Fruit fly (Drosophila melanogaster): ENCODE data around the gene Tango14.

Tango14 gene

DNA sequence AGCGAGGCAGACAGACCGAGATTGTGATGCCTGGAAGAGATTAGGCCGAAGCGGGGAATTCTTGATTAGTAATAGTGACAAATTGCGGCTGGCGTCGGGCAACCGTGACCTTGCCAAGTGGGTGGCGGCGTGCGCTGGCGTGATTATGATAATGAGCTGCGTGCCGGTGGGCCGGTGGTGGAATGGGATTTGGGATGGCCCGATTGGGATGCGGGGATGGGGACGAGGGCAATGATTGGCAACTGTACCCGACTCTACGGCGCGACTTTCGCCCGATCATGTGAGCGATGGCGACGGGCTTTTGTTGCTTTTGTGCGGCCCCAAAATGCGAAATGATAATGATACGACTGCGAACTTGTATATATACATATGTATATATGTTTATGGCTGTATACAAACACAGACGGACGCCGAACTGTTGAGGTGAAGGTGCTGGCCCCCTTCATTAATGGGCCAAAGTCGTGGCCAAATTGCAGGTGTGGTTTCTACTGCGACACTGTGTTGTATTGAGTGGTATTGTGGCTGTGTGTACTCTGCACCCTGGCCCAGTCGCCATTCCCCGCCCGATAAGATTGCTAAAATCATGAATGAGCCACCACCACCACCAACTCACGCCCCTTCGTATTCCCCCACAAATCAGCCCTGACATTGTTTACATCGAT is 41.7 kb upstream of the Tango14 start (continued):
- TF ChIP-seq CG17361 (GFP tag; IDR thresholded peaks at IDR 0.05) (no peak), B-H2 (GFP tag; optimal IDR thresholded peaks at IDR 0.05) (peak; percentile 18), fd3F (GFP tag; optimal IDR thresholded peaks at IDR 0.05) (no peak), corto (GFP tag; optimal IDR thresholded peaks at IDR 0.05) (no peak), kah (GFP tag; optimal IDR thresholded peaks at IDR 0.05) (no peak), CG4282 (GFP tag; optimal IDR thresholded peaks at IDR 0.05) (no peak), CG11247 (GFP tag; IDR thresholded peaks at IDR 0.05) (no peak), CG10565 (GFP tag; optimal IDR thresholded peaks at IDR 0.05) (no peak), fu2 (GFP tag; optimal IDR thresholded peaks at IDR 0.05) (no peak), sens (GFP tag) (peak; percentile 49), slbo (GFP tag; IDR thresholded peaks at IDR 0.05) (no peak), CG3281 (GFP tag; optimal IDR thresholded peaks at IDR 0.05) (peak; percentile 25), repo (GFP tag; optimal IDR thresholded peaks at IDR 0.05) (no peak), CG10543 (GFP tag; optimal IDR thresholded peaks at IDR 0.05) (peak; percentile 71), gro (GFP tag; optimal IDR thresholded peaks at IDR 0.05) (peak; percentile 6), CG17829 (tag; optimal IDR thresholded peaks at IDR 0.05) (no peak), CG14441 (GFP tag; IDR thresholded peaks at IDR 0.05) (no peak)

DNA sequence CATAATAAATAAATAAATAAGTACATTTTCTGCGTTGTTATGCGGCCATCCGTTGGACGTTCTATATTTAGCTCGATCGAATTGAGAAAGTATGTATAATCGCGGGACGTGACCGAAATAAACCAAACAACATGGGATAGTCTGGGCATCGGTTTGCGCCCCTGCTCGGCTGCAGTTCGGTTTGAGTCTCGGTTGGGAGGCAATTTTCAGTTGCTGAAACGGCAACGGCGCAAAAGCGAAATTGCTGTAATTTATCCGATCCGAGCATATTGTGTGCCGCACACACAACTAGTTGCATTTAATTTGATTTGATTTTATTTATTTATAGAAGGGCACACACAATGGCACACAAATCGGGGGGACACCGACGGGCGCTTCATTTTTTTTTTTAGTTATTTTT is 40.3 kb upstream of the Tango14 start:
- TF ChIP-seq CG9876 (GFP tag; optimal IDR thresholded peaks at IDR 0.05): no peak
- no peak for TF ChIP-seq CG13424 (tag; optimal IDR thresholded peaks at IDR 0.05)
- no peak for TF ChIP-seq gce (GFP tag; IDR thresholded peaks at IDR 0.05)
- TF ChIP-seq so (GFP tag; IDR thresholded peaks at IDR 0.05): peak; percentile 31; the same call in 1 of the 3 replicates
- TF ChIP-seq Dbx (GFP tag; IDR thresholded peaks at IDR 0.05): 0 out of 3 replicates have a peak, but pooled peaks have one; percentile 31
- TF ChIP-seq Pdp1 (GFP tag; optimal IDR thresholded peaks at IDR 0.05): peak in 1 of 2 experiments; percentile 32
- TF ChIP-seq E2f1 (GFP tag; IDR thresholded peaks at IDR 0.05): 0 out of 2 replicates have a peak, but pooled peaks have one; percentile 22
- TF ChIP-seq Max (GFP tag; optimal IDR thresholded peaks at IDR 0.05): peak; percentile 17
- no peak for TF ChIP-seq cato (GFP tag; optimal IDR thresholded peaks at IDR 0.05; ENCODE audit: borderline replicate concordance)
- peak; percentile 32 for TF ChIP-seq CG9727 (GFP tag; optimal IDR thresholded peaks at IDR 0.05)
- TF ChIP-seq ewg (GFP tag; optimal IDR thresholded peaks at IDR 0.05): peak; percentile 21
- TF ChIP-seq zen2 (GFP tag; IDR thresholded peaks at IDR 0.05; ENCODE audit: partially characterized antibody): no peak
- peak; percentile 36; the same call in 1 of the 3 replicates for TF ChIP-seq CG16813 (GFP tag; IDR thresholded peaks at IDR 0.05; ENCODE audit: partially characterized antibody)
- peak; percentile 35 for TF ChIP-seq Ets65A (GFP tag)
- peak; percentile 11 for TF ChIP-seq gfzf (GFP tag; optimal IDR thresholded peaks at IDR 0.05)
- TF ChIP-seq kni (GFP tag; optimal IDR thresholded peaks at IDR 0.05): no peak
- 0 out of 2 replicates have a peak, but pooled peaks have one; percentile 11 for TF ChIP-seq slbo (GFP tag; IDR thresholded peaks at IDR 0.05)
- TF ChIP-seq CG10274 (GFP tag; optimal IDR thresholded peaks at IDR 0.05): no peak
- 0 out of 3 replicates have a peak, but pooled peaks have one; percentile 21 for TF ChIP-seq CG34422 (GFP tag; IDR thresholded peaks at IDR 0.05)
- no peak for TF ChIP-seq Aef1 (GFP tag; IDR thresholded peaks at IDR 0.05)
- TF ChIP-seq Oli (tag; optimal IDR thresholded peaks at IDR 0.05): no peak
- no peak for TF ChIP-seq chm (GFP tag; IDR thresholded peaks at IDR 0.05)
- no peak for TF ChIP-seq CG8290 (GFP tag; optimal IDR thresholded peaks at IDR 0.05)
- TF ChIP-seq CG8290 (tag; optimal IDR thresholded peaks at IDR 0.05): peak in 1 of 2 experiments; percentile 20
- peak; percentile 13; the same call in 1 of the 2 replicates for TF ChIP-seq vvl (GFP tag; IDR thresholded peaks at IDR 0.05)
- TF ChIP-seq CG8924 (tag; optimal IDR thresholded peaks at IDR 0.05): no peak
- 0 out of 3 replicates have a peak, but pooled peaks have one; percentile 52 for TF ChIP-seq CG2199 (GFP tag; IDR thresholded peaks at IDR 0.05)
- peak; percentile 48 for TF ChIP-seq pita (GFP tag; optimal IDR thresholded peaks at IDR 0.05)
- TF ChIP-seq CTCF (GFP tag; optimal IDR thresholded peaks at IDR 0.05): peak; percentile 63
- TF ChIP-seq prd (optimal IDR thresholded peaks at IDR 0.05): no peak
- 0 out of 3 replicates have a peak, but pooled peaks have one; percentile 30 for TF ChIP-seq prd (GFP tag; IDR thresholded peaks at IDR 0.05)
- TF ChIP-seq luna (GFP tag; optimal IDR thresholded peaks at IDR 0.05): no peak
- peak; percentile 36 for TF ChIP-seq CG3407 (GFP tag; optimal IDR thresholded peaks at IDR 0.05)
- 0 out of 4 replicates have a peak, but pooled peaks have one; percentile 11 for TF ChIP-seq chinmo (GFP tag; IDR thresholded peaks at IDR 0.05; ENCODE audit: partially characterized antibody)
